Worm (Caenorhabditis elegans): Measurements from ENCODE around the gene ttll-9.

DNA sequence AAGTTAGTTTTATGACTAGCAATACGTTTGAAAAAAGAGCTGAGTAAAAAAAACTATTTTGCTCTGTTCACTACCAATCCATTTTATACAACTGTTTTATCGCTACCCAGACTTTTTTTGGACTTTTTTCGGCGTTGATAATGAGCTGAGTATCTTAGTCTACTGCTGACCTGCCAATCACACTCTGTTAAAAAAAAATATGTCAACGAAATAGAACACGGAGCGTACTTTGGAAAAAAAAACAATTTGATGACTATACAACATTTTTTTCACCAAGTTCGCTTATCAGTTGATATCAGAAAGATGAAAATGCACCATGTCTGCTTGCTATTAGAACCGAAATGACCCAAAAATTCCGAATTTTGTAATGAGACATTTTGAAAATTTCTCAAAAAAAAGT lies 506 bp upstream of the ttll-9 start:
- TF ChIP-seq fkh-4 (tag; optimal IDR thresholded peaks at IDR 0.05; ENCODE audit: borderline replicate concordance) (no peak), nhr-90 (tag; optimal IDR thresholded peaks at IDR 0.05; ENCODE audit: poor library complexity) (no peak)

Measured in whole organism, L1 larva.